Worm (Caenorhabditis elegans) whole organism, early embryonic: Measurements from ENCODE around the gene C24H12.8.
A peak's percentile ranks its signal among the peaks of the same experiment; 100 is the strongest.

Experiments used
- B0310.2 ChIP-seq: sonication (generic microtip); optimal IDR thresholded peaks from 2 replicates; lab custom pipeline; 2016; ENCODE audit warnings: mild to moderate bottlenecking, missing genetic modification characterization, missing compliant biosample characterization
- F13C5.2 ChIP-seq: sonication (generic microtip); optimal IDR thresholded peaks from 2 replicates; lab custom pipeline; 2017; ENCODE audit warnings: mild to moderate bottlenecking, missing genetic modification characterization, inconsistent platforms, missing compliant biosample characterization
- aly-1 ChIP-seq: sonication (generic microtip); optimal IDR thresholded peaks from 2 replicates; lab custom pipeline; 2016; ENCODE audit warnings: missing genetic modification characterization, missing compliant biosample characterization
- ama-1 ChIP-seq: fragments of 150-350 bp; optimal IDR thresholded peaks from 2 replicates; lab custom pipeline; 2014
- ceh-13 ChIP-seq: fragments of 200-800 bp; sonication (Bioruptor generic); optimal IDR thresholded peaks from 2 replicates; lab custom pipeline; 2018; ENCODE audit warnings: mild to moderate bottlenecking, missing genetic modification characterization, missing compliant biosample characterization
- ceh-36 ChIP-seq: sonication (generic microtip); optimal IDR thresholded peaks from 2 replicates; lab custom pipeline; 2016; ENCODE audit warnings: missing genetic modification characterization, inconsistent platforms, missing compliant biosample characterization
- ets-7 ChIP-seq: sonication (generic microtip); optimal IDR thresholded peaks from 2 replicates; lab custom pipeline; 2016; ENCODE audit warnings: missing genotype, missing genetic modification characterization, missing compliant biosample characterization
- flt-1 ChIP-seq: fragments of 200-800 bp; sonication (Bioruptor generic); IDR thresholded peaks from 2 replicates; pipeline ENCODE4 v1.3.6; 2022; ENCODE audit warnings: missing genetic modification characterization, missing compliant biosample characterization
- hmbx-1 ChIP-seq: sonication (generic microtip); optimal IDR thresholded peaks from 2 replicates; lab custom pipeline; 2016; ENCODE audit warnings: mild to moderate bottlenecking, missing genetic modification characterization, missing compliant biosample characterization
- hmg-4 ChIP-seq: fragments of 200-800 bp; sonication (Bioruptor generic); optimal IDR thresholded peaks from 2 replicates; lab custom pipeline; 2018; ENCODE audit warnings: mild to moderate bottlenecking, missing genetic modification characterization, missing compliant biosample characterization
- hnd-1 ChIP-seq: sonication (generic microtip); optimal IDR thresholded peaks from 2 replicates; lab custom pipeline; 2016; ENCODE audit warnings: missing genetic modification characterization, missing compliant biosample characterization
- pes-1 ChIP-seq: fragments of 200-800 bp; sonication (Bioruptor generic); IDR thresholded peaks from 2 replicates; pipeline ENCODE4 v1.3.6; 2022; ENCODE audit warnings: missing genetic modification reagents, missing genetic modification characterization, missing compliant biosample characterization
- scrt-1 ChIP-seq: fragments of 200-800 bp; sonication (Bioruptor generic); IDR thresholded peaks from 2 replicates; pipeline ENCODE4 v1.3.6; 2022; ENCODE audit warnings: missing genetic modification characterization, missing compliant biosample characterization
- sea-1 ChIP-seq: fragments of 200-800 bp; sonication (Bioruptor generic); conservative IDR thresholded peaks from 2 replicates; pipeline ENCODE4 v1.3.6; 2022; ENCODE audit warnings: missing genetic modification characterization, missing compliant biosample characterization
- tbx-11 ChIP-seq: fragments of 200-800 bp; sonication (Bioruptor generic); IDR thresholded peaks from 2 replicates; pipeline ENCODE4 v1.3.6; 2022; ENCODE audit warnings: missing genetic modification characterization, missing compliant biosample characterization
- tbx-37 ChIP-seq: fragments of 200-800 bp; sonication (Bioruptor generic); conservative IDR thresholded peaks from 2 replicates; pipeline ENCODE4 v1.3.6; 2022; ENCODE audit warnings: missing genetic modification reagents, missing genetic modification characterization, missing compliant biosample characterization
- tra-4 ChIP-seq: sonication (generic microtip); optimal IDR thresholded peaks from 2 replicates; lab custom pipeline; 2017; ENCODE audit warnings: missing genetic modification characterization, missing compliant biosample characterization

C24H12.8 gene

ce11 chrII:400167-400566 lies 22.8 kb downstream of the C24H12.8 start:
- no peak for TF ChIP-seq flt-1 (GFP tag; lab: Robert Waterston, UW)
- TF ChIP-seq hmg-4, result no peak
- no peak for TF ChIP-seq tbx-11 (GFP tag; lab: Robert Waterston, UW)
- TF ChIP-seq ama-1 (lab: Kevin White, UChicago), result no peak
- TF ChIP-seq hmbx-1 (tag; lab: Kevin White, UChicago), result no peak
- TF ChIP-seq pes-1, result no peak
- TF ChIP-seq scrt-1 (GFP tag; lab: Robert Waterston, UW), result no peak
- no peak for TF ChIP-seq ets-7 (tag; lab: Kevin White, UChicago)
- no peak for TF ChIP-seq tra-4 (tag; lab: Kevin White, UChicago)
- no peak for TF ChIP-seq tbx-37 (GFP tag; lab: Robert Waterston, UW)
- TF ChIP-seq F13C5.2 (tag; lab: Kevin White, UChicago), result no peak
- TF ChIP-seq aly-1 (tag; lab: Kevin White, UChicago), result no peak
- TF ChIP-seq hnd-1 (tag; lab: Kevin White, UChicago), result no peak
- TF ChIP-seq ceh-36 (tag; lab: Kevin White, UChicago), result no peak
- TF ChIP-seq ceh-13 (GFP tag; lab: Kevin White, UChicago), result no peak
- no peak for TF ChIP-seq B0310.2 (tag; lab: Kevin White, UChicago)
- no peak for TF ChIP-seq sea-1 (GFP tag; lab: Robert Waterston, UW)

- TF ChIP-seq B0310.2 (tag; lab: Kevin White, UChicago) (no peak), hmbx-1 (tag; lab: Kevin White, UChicago) (no peak), ceh-13 (GFP tag; lab: Kevin White, UChicago) (no peak), flt-1 (GFP tag; lab: Robert Waterston, UW) (no peak), ets-7 (tag; lab: Kevin White, UChicago) (no peak), sea-1 (GFP tag; lab: Robert Waterston, UW) (no peak), pes-1 (no peak), tra-4 (tag; lab: Kevin White, UChicago) (no peak), hmg-4 (no peak), ceh-36 (tag; lab: Kevin White, UChicago) (no peak), tbx-11 (GFP tag; lab: Robert Waterston, UW) (no peak), hnd-1 (tag; lab: Kevin White, UChicago) (no peak), scrt-1 (GFP tag; lab: Robert Waterston, UW) (no peak), tbx-37 (GFP tag; lab: Robert Waterston, UW) (no peak), ama-1 (lab: Kevin White, UChicago) (no peak), aly-1 (tag; lab: Kevin White, UChicago) (no peak), F13C5.2 (tag; lab: Kevin White, UChicago) (no peak)
These were observed 23.7 kb downstream of the C24H12.8 start, which contains the start of gene C03H5.6 for ce11 chrII:399321-399720. TSS of gene C03H5.6 (minus strand) at chrII:399421.

DNA sequence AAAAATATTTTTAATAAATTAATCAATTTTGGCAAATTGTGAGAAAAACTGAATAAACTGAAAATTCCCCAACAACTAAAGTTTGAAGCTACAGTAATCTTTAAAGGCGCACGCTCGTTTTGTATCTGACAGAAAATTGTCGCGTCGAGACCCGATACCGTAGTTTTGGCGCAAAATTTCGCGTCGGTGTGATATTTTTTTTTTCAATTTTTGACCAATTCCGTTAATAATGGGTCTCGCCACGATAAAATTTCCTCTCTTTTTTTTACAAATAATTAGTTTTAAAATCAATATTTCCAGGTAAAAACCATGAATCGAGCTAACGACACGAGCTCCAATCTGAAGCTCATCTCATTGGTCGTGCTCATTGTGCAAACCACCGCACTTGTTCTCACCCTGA lies 34.5 kb downstream of the C24H12.8 start, which contains the start of gene nstp-4:
TSS of gene nstp-4 (plus strand) at position 301 of the 400 bp plus-strand sequence.
- no peak for TF ChIP-seq tra-4 (tag; lab: Kevin White, UChicago)

ce11 chrII:387844-388355 lies 35.1 kb downstream of the C24H12.8 start:
- TF ChIP-seq aly-1 (tag; lab: Kevin White, UChicago) (no peak), ama-1 (lab: Kevin White, UChicago) (no peak), pes-1 (no peak), sea-1 (GFP tag; lab: Robert Waterston, UW) (no peak)

DNA sequence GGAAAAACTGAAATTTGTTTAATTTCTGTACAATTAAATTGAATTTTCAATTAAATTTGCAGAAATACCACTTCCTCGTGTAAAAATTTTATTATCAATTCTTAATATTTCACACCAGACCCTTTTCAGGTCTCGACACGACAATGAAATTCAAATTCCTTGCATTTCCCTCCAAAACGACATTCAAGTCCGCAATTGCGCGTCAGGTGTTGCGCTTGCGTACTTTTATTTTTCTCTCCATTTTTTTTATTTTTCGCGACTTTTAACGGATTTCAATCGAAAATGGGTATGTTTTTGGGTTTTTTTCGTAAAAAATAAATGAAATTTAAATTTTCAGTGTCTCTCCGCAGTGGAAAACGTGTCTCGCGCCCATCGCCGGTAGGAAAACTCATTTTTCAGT lies 37.0 kb downstream of the C24H12.8 start, which contains the start of gene C03H5.3:
TSS of gene C03H5.3 (plus strand) at position 132 of the 400 bp plus-strand sequence.
- TF ChIP-seq hmbx-1 (tag; lab: Kevin White, UChicago) (peak; percentile 4), ets-7 (tag; lab: Kevin White, UChicago) (no peak), B0310.2 (tag; lab: Kevin White, UChicago) (no peak), F13C5.2 (tag; lab: Kevin White, UChicago) (peak; percentile 84), tbx-11 (GFP tag; lab: Robert Waterston, UW) (0 out of 2 replicates have a peak, but pooled peaks have one; percentile 23), ceh-36 (tag; lab: Kevin White, UChicago) (no peak)

DNA sequence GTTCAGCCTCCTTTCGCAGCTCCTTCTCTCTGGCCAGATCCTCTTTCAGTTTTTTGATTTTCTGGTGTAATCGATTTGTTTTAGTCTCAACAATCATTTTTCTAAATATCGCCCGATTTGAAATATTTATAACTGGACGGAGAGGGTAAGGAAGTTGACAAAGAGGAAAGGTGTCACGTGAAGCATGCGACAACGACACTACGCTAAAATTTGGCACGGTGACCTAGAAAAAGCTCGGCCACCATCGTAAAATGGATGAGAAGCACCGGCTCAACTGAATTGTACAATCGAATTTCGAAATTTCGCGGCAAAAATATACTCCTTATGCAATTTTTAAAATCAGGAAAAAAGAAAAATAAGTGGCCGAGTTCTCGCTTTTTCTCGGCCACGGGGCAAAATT lies 37.7 kb downstream of the C24H12.8 start, which contains the start of gene C03H5.5:
TSS of gene C03H5.5 (minus strand) at position 101 of the 400 bp plus-strand sequence.
- TF ChIP-seq tbx-37 (GFP tag; lab: Robert Waterston, UW) (no peak), ceh-36 (tag; lab: Kevin White, UChicago) (no peak), tbx-11 (GFP tag; lab: Robert Waterston, UW) (no peak), tra-4 (tag; lab: Kevin White, UChicago) (no peak), F13C5.2 (tag; lab: Kevin White, UChicago) (no peak), B0310.2 (tag; lab: Kevin White, UChicago) (no peak), ceh-13 (GFP tag; lab: Kevin White, UChicago) (no peak), aly-1 (tag; lab: Kevin White, UChicago) (no peak), hmbx-1 (tag; lab: Kevin White, UChicago) (no peak), pes-1 (no peak), scrt-1 (GFP tag; lab: Robert Waterston, UW) (no peak), hmg-4 (no peak), hnd-1 (tag; lab: Kevin White, UChicago) (no peak), ets-7 (tag; lab: Kevin White, UChicago) (no peak)

DNA sequence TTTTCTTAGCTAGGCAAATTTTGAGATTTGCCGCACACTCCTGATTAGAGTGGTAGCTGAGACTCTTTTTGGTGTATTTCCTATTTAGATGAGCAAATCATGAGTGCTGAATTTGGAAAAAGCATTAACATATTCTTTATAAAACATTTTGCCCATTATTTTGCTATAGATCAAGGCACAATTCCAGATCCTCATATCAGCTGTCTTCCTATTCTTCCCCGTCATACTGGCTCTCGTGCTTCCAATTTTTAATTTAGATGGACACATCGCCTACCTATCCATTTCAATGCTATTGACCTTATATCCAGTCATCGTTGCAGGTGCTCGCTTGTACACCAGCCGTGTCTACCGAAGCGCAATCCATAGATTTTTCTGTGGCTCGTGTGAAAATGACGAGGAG lies 43.1 kb downstream of the C24H12.8 start, which contains the start of gene C03H5.7:
TSS of gene C03H5.7 (plus strand) at position 301 of the 400 bp plus-strand sequence.
- TF ChIP-seq tbx-37 (GFP tag; lab: Robert Waterston, UW) (no peak), flt-1 (GFP tag; lab: Robert Waterston, UW) (no peak), hmbx-1 (tag; lab: Kevin White, UChicago) (no peak), aly-1 (tag; lab: Kevin White, UChicago) (no peak), sea-1 (GFP tag; lab: Robert Waterston, UW) (no peak), hmg-4 (no peak), ama-1 (lab: Kevin White, UChicago) (no peak), tra-4 (tag; lab: Kevin White, UChicago) (no peak), ets-7 (tag; lab: Kevin White, UChicago) (no peak)
